Worm (Caenorhabditis elegans) whole organism, L1 larva: ENCODE results near the gene F56D6.6.

Source experiments
- C04F5.9 ChIP-seq: sonication (generic microtip); optimal IDR thresholded peaks from 2 replicates; lab custom pipeline; 2016; ENCODE audit warnings: missing genetic modification characterization, missing compliant biosample characterization
- F16B12.6 ChIP-seq: fragments of 150-350 bp; optimal IDR thresholded peaks from 2 replicates; lab custom pipeline; 2014; ENCODE audit warnings: missing biosample characterization, missing genetic modification characterization
- Y116A8C.19 ChIP-seq: sonication (generic microtip); optimal IDR thresholded peaks from 2 replicates; lab custom pipeline; 2016; ENCODE audit warnings: missing compliant biosample characterization, missing genetic modification characterization, borderline replicate concordance
- aha-1 ChIP-seq: fragments of 150-350 bp; optimal IDR thresholded peaks from 2 replicates; lab custom pipeline; 2014; ENCODE audit warnings: missing biosample characterization, missing genetic modification characterization
- blmp-1 ChIP-seq: fragments of 150-350 bp; optimal IDR thresholded peaks from 2 replicates; lab custom pipeline; 2014; ENCODE audit warnings: missing biosample characterization, missing genetic modification characterization
- ceh-8 ChIP-seq: fragments of 200-800 bp; sonication (Bioruptor generic); optimal IDR thresholded peaks from 2 replicates; lab custom pipeline; 2018; ENCODE audit warnings: mild to moderate bottlenecking, missing genetic modification characterization, moderate library complexity, missing compliant biosample characterization
- ceh-82 ChIP-seq, 3 experiments: fragments of 150-350 bp in 1 of 3; sonication (generic microtip) in 2 of 3; optimal IDR thresholded peaks; 2 replicates each; lab custom pipeline; 2014 to 2017; ENCODE audit warnings: missing biosample characterization in 3 of 3, missing genetic modification characterization in 3 of 3
- ceh-90 ChIP-seq: sonication (generic microtip); optimal IDR thresholded peaks from 2 replicates; lab custom pipeline; 2016; ENCODE audit warnings: missing genetic modification characterization, missing compliant biosample characterization
- dpl-1 ChIP-seq, 3 experiments: fragments of 150-350 bp in 2 of 3; sonication (generic microtip) in 1 of 3; optimal IDR thresholded peaks; 2 replicates each; lab custom pipeline; 2014 to 2017; ENCODE audit warnings: missing biosample characterization in 3 of 3, missing genetic modification characterization in 3 of 3, missing genetic modification reagents in 3 of 3
- dsc-1 ChIP-seq: sonication (generic microtip); optimal IDR thresholded peaks from 2 replicates; lab custom pipeline; 2016; ENCODE audit warnings: mild to moderate bottlenecking, missing genetic modification characterization, missing compliant biosample characterization
- efl-3 ChIP-seq: fragments of 200-800 bp; sonication (Bioruptor generic); optimal IDR thresholded peaks from 2 replicates; lab custom pipeline; 2018; ENCODE audit warnings: mild to moderate bottlenecking, missing genetic modification characterization, missing compliant biosample characterization
- elt-2 ChIP-seq: sonication (generic microtip); optimal IDR thresholded peaks from 2 replicates; lab custom pipeline; 2016; ENCODE audit warnings: missing genetic modification characterization, mild to moderate bottlenecking, inconsistent platforms, missing compliant biosample characterization, missing genetic modification reagents
- fkh-10 ChIP-seq: sonication (generic microtip); optimal IDR thresholded peaks from 2 replicates; lab custom pipeline; 2017; ENCODE audit warnings: missing biosample characterization, missing genetic modification reagents, missing genetic modification characterization
- fkh-8 ChIP-seq: sonication (generic microtip); optimal IDR thresholded peaks from 2 replicates; lab custom pipeline; 2016; ENCODE audit warnings: mild to moderate bottlenecking, missing genetic modification characterization, missing compliant biosample characterization
- fos-1 ChIP-seq: fragments of 150-350 bp; optimal IDR thresholded peaks from 2 replicates; lab custom pipeline; 2014; ENCODE audit warnings: missing biosample characterization, missing genetic modification characterization
- hlh-17 ChIP-seq: fragments of 200-800 bp; sonication (Bioruptor generic); optimal IDR thresholded peaks from 2 replicates; lab custom pipeline; 2018; ENCODE audit warnings: missing genetic modification characterization, mild to moderate bottlenecking, missing compliant biosample characterization, moderate library complexity, borderline replicate concordance
- hlh-4 ChIP-seq: sonication (generic microtip); optimal IDR thresholded peaks from 2 replicates; lab custom pipeline; 2016; ENCODE audit warnings: mild to moderate bottlenecking, missing genetic modification characterization, missing compliant biosample characterization
- isw-1 ChIP-seq: fragments of 200-800 bp; sonication (Bioruptor generic); IDR thresholded peaks from 2 replicates; pipeline ENCODE4 v1.3.6; 2022; ENCODE audit warnings: missing genetic modification characterization, missing compliant biosample characterization
- lin-14 ChIP-seq: fragments of 200-800 bp; sonication (Bioruptor generic); optimal IDR thresholded peaks from 2 replicates; lab custom pipeline; 2018; ENCODE audit warnings: mild to moderate bottlenecking, missing genetic modification characterization, moderate library complexity, missing compliant biosample characterization
- mab-9 ChIP-seq: fragments of 200-800 bp; sonication (Bioruptor generic); IDR thresholded peaks from 2 replicates; pipeline ENCODE4 v1.3.6; 2022; ENCODE audit warnings: missing genetic modification reagents, missing genetic modification characterization, missing compliant biosample characterization
- nhr-11 ChIP-seq: fragments of 150-350 bp; optimal IDR thresholded peaks from 2 replicates; lab custom pipeline; 2014; ENCODE audit warnings: missing biosample characterization, missing genetic modification characterization
- nhr-12 ChIP-seq: sonication (generic microtip); optimal IDR thresholded peaks from 2 replicates; lab custom pipeline; 2017; ENCODE audit warnings: missing biosample characterization, missing genetic modification characterization
- nhr-19 ChIP-seq: fragments of 200-800 bp; sonication (Bioruptor generic); conservative IDR thresholded peaks from 2 replicates; pipeline ENCODE4 v1.3.6; 2022; ENCODE audit warnings: missing genetic modification characterization, missing compliant biosample characterization
- nhr-47 ChIP-seq: sonication (generic microtip); optimal IDR thresholded peaks from 2 replicates; lab custom pipeline; 2016; ENCODE audit warnings: mild to moderate bottlenecking, missing genetic modification characterization, moderate library complexity, missing compliant biosample characterization
- nhr-76 ChIP-seq: sonication (generic microtip); optimal IDR thresholded peaks from 2 replicates; lab custom pipeline; 2017; ENCODE audit warnings: missing biosample characterization, missing genetic modification characterization
- nhr-77 ChIP-seq: fragments of 150-350 bp; optimal IDR thresholded peaks from 2 replicates; lab custom pipeline; 2014; ENCODE audit warnings: missing biosample characterization, missing genetic modification characterization
- nhr-85 ChIP-seq: sonication (generic microtip); peaks from one replicate; lab custom pipeline; 2016; ENCODE audit warnings: missing genetic modification characterization, inconsistent platforms, missing compliant biosample characterization
- nhr-90 ChIP-seq: sonication (generic microtip); optimal IDR thresholded peaks from 2 replicates; lab custom pipeline; 2016; ENCODE audit warnings: mild to moderate bottlenecking, missing genetic modification characterization, missing compliant biosample characterization; ENCODE audit not compliant: poor library complexity
- pag-3 ChIP-seq: sonication (generic microtip); optimal IDR thresholded peaks from 2 replicates; lab custom pipeline; 2017; ENCODE audit warnings: missing genetic modification characterization, mild to moderate bottlenecking, missing compliant biosample characterization, antibody characterized with exemption, borderline replicate concordance; ENCODE audit not compliant: insufficient read depth
- pax-3 ChIP-seq: fragments of 200-800 bp; sonication (Bioruptor generic); optimal IDR thresholded peaks from 2 replicates; lab custom pipeline; 2018; ENCODE audit warnings: mild to moderate bottlenecking, missing genetic modification characterization, moderate library complexity, missing compliant biosample characterization
- pqm-1 ChIP-seq: sonication (generic microtip); optimal IDR thresholded peaks from 3 replicates; lab custom pipeline; 2017; ENCODE audit warnings: missing biosample characterization, missing genetic modification characterization
- sox-4 ChIP-seq: sonication (generic microtip); optimal IDR thresholded peaks from 2 replicates; lab custom pipeline; 2016; ENCODE audit warnings: missing genetic modification characterization, missing compliant biosample characterization
- swsn-7 ChIP-seq: sonication (generic microtip); optimal IDR thresholded peaks from 2 replicates; lab custom pipeline; 2016; ENCODE audit warnings: missing genetic modification characterization, missing compliant biosample characterization
- tlp-1 ChIP-seq: fragments of 150-350 bp; optimal IDR thresholded peaks from 2 replicates; lab custom pipeline; 2014; ENCODE audit warnings: missing biosample characterization, missing genetic modification characterization
- unc-62 ChIP-seq: fragments of 150-350 bp; optimal IDR thresholded peaks from 2 replicates; lab custom pipeline; 2014; ENCODE audit warnings: missing biosample characterization, missing genetic modification reagents, missing genetic modification characterization
- unc-86 ChIP-seq: sonication (generic microtip); optimal IDR thresholded peaks from 2 replicates; lab custom pipeline; 2016; ENCODE audit warnings: missing genetic modification characterization, missing compliant biosample characterization
- xbp-1 ChIP-seq: sonication (generic microtip); optimal IDR thresholded peaks from 2 replicates; lab custom pipeline; 2016; ENCODE audit warnings: missing genetic modification characterization, missing compliant biosample characterization
- zag-1 ChIP-seq: fragments of 150-350 bp; optimal IDR thresholded peaks from 2 replicates; lab custom pipeline; 2014; ENCODE audit warnings: missing biosample characterization, missing genetic modification characterization
- zip-4 ChIP-seq: fragments of 200-800 bp; sonication (Bioruptor generic); optimal IDR thresholded peaks from 2 replicates; lab custom pipeline; 2018; ENCODE audit warnings: mild to moderate bottlenecking, missing genetic modification characterization, moderate library complexity, missing compliant biosample characterization
- ztf-11 ChIP-seq, 2 experiments: sonication (generic microtip); optimal IDR thresholded peaks; 2 replicates each; lab custom pipeline; 2016 to 2017; ENCODE audit warnings: missing genetic modification characterization in 2 of 2, missing biosample characterization in 1 of 2, missing compliant biosample characterization in 1 of 2
- ztf-4 ChIP-seq: fragments of 150-350 bp; optimal IDR thresholded peaks from 2 replicates; lab custom pipeline; 2014; ENCODE audit warnings: missing biosample characterization, missing genetic modification characterization

The F56D6.6 gene

ce11 chrIV:3904620-3905019 is 1.6 kb downstream of the F56D6.6 start, which contains the start of gene F56D6.21:
Gene F56D6.21 (plus strand): TSS chrIV:3904920.
- TF ChIP-seq ceh-82 (tag; optimal IDR thresholded peaks at IDR 0.05; lab: Kevin White, UChicago) (no peak), nhr-11 (tag; lab: Kevin White, UChicago) (no peak), pag-3 (tag; lab: Kevin White, UChicago) (no peak), ztf-11 (tag; optimal IDR thresholded peaks at IDR 0.05; lab: Kevin White, UChicago) (no peak), blmp-1 (tag; lab: Kevin White, UChicago) (no peak), nhr-12 (tag; lab: Kevin White, UChicago) (no peak), unc-86 (no peak), ztf-4 (tag; lab: Kevin White, UChicago) (no peak), fos-1 (tag; lab: Kevin White, UChicago) (no peak), aha-1 (no peak)
- TF ChIP-seq, all 84 proteins: peak for 0

ce11 chrIV:3906393-3906792 is 3.3 kb downstream of the F56D6.6 start, which contains the start of gene F56D6.11:
Gene F56D6.11 (minus strand): TSS chrIV:3906493.
- TF ChIP-seq C04F5.9 (no peak), nhr-77 (tag; lab: Kevin White, UChicago) (no peak), Y116A8C.19 (tag; lab: Kevin White, UChicago) (no peak), hlh-4 (tag; lab: Kevin White, UChicago) (no peak), nhr-47 (tag; lab: Kevin White, UChicago) (no peak), dsc-1 (no peak), sox-4 (tag; lab: Kevin White, UChicago) (no peak), nhr-12 (tag; lab: Kevin White, UChicago) (no peak), pqm-1 (tag; lab: Kevin White, UChicago) (no peak), efl-3 (GFP tag; lab: Kevin White, UChicago) (no peak), zip-4 (GFP tag; lab: Kevin White, UChicago) (no peak), unc-62 (no peak), nhr-90 (tag; lab: Kevin White, UChicago) (no peak), nhr-11 (tag; lab: Kevin White, UChicago) (no peak), fkh-8 (tag; lab: Kevin White, UChicago) (no peak), ceh-90 (tag; lab: Kevin White, UChicago) (no peak), pax-3 (tag; lab: Kevin White, UChicago) (no peak), elt-2 (tag; lab: Kevin White, UChicago) (no peak)

DNA sequence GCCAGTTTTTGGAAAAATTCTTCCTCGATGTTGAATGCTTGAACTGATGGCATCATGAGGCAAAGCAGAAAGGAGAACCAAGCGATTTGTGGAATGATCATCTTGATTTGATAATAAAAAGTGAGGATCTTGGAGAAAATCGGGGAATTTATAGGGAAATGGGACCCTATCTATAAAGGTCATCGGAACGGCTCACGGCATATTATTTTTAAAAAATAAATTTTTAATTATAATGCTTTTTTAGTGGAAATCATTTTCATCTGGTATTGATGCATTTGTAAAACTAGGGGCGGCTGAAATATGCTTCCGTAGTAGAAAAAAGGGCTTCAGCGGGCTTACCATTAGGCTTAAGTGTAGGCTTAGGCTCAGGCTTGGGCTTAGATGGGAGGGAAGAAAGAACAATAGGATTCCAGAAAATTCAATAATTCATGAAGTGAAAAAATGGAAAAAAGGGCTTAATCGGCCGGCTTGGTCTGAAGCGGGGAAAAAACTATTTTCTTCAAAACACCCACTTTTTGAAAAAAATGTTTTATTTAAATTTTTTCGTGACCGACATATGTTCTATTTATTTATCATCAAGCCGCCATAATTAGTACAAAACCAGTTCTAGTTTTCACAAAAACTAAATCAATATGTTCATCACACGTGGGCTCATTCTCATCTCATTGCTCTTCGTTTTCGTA is 4.6 kb downstream of the F56D6.6 start, which contains the start of the genes F56D6.22 and F56D6.12:
Gene F56D6.22 (minus strand): TSS at position 101 of the 683 bp plus-strand sequence.
Gene F56D6.12 (plus strand): TSS at position 633 of the 683 bp plus-strand sequence.
- no peak for TF ChIP-seq nhr-76 (tag; lab: Kevin White, UChicago)
- no peak for TF ChIP-seq nhr-19 (GFP tag; lab: Robert Waterston, UW)

DNA sequence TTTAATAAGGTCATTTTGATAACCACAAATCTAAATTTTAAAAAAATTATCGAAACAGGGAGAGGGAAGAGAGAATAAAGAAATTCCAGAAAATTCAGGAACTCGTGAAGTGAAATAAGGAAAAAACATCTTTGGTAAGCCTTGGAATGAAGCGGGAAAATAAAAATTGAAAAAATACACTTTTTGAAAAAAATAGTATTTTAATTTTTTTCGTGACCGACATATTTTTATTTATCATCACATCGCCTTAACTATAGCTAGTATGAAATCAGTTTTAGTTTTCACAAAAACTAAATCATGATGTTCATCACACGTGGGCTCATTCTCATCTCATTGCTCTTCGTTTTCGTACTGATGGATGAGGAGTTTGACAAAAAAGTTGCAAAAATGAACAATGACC is 6.1 kb downstream of the F56D6.6 start, which contains the start of gene F56D6.13:
Gene F56D6.13 (plus strand): TSS at position 301 of the 400 bp plus-strand sequence.
- TF ChIP-seq elt-2 (tag; lab: Kevin White, UChicago) (no peak), F16B12.6 (tag; lab: Kevin White, UChicago) (no peak), swsn-7 (tag; lab: Kevin White, UChicago) (no peak), hlh-17 (no peak), zag-1 (tag; lab: Kevin White, UChicago) (no peak), isw-1 (GFP tag; lab: Robert Waterston, UW) (no peak), ceh-8 (no peak), nhr-85 (tag; lab: Kevin White, UChicago) (no peak), dpl-1 (GFP tag; optimal IDR thresholded peaks at IDR 0.05; lab: Kevin White, UChicago) (no peak), aha-1 (no peak), xbp-1 (tag; lab: Kevin White, UChicago) (no peak), Y116A8C.19 (tag; lab: Kevin White, UChicago) (no peak), tlp-1 (tag; lab: Kevin White, UChicago) (no peak), lin-14 (GFP tag; lab: Kevin White, UChicago) (no peak), efl-3 (GFP tag; lab: Kevin White, UChicago) (no peak), mab-9 (GFP tag; lab: Robert Waterston, UW) (no peak), fkh-10 (no peak)
